Worm (Caenorhabditis elegans): ENCODE results near the gene gst-21.
"Not testable (repeated sequence)": the region's sequence is repeated elsewhere in the genome, so short reads cannot be mapped to it uniquely, and the experiment has no call there.

gst-21 gene

ce11 chrV:1743205-1743870 is 11.5 kb upstream of the gst-21 start, which contains the start of gene nhr-256:
Gene nhr-256, plus strand, starts transcription at chrV:1743771.
- TF ChIP-seq dao-5 (tag; optimal IDR thresholded peaks at IDR 0.05) (no peak), him-1 (tag; optimal IDR thresholded peaks at IDR 0.05) (no peak), W03F9.2 (tag; optimal IDR thresholded peaks at IDR 0.05) (peak; percentile 80)

ce11 chrV:1741074-1741473 is 9.3 kb upstream of the gst-21 start, which contains the start of gene srab-25:
Gene srab-25, minus strand, starts transcription at chrV:1741174.
- no peak for TF ChIP-seq dao-5 (tag; optimal IDR thresholded peaks at IDR 0.05)
- no peak for TF ChIP-seq W03F9.2 (tag; optimal IDR thresholded peaks at IDR 0.05)
- TF ChIP-seq him-1 (tag; optimal IDR thresholded peaks at IDR 0.05) = no peak

- no peak for TF ChIP-seq dao-5 (tag; optimal IDR thresholded peaks at IDR 0.05)
- TF ChIP-seq him-1 (tag; optimal IDR thresholded peaks at IDR 0.05) = no peak
- no peak for TF ChIP-seq W03F9.2 (tag; optimal IDR thresholded peaks at IDR 0.05)
Measured at ce11 chrV:1734569-1734968, 2.8 kb upstream of the gst-21 start, which contains the start of gene str-160. Gene str-160, plus strand, starts transcription at chrV:1734869.

- no peak for TF ChIP-seq him-1 (tag; optimal IDR thresholded peaks at IDR 0.05)
- no peak for TF ChIP-seq W03F9.2 (tag; optimal IDR thresholded peaks at IDR 0.05)
Measured at ce11 chrV:1725353-1725752, 6.5 kb downstream of the gst-21 start, which contains the start of gene sri-27. Gene sri-27, plus strand, starts transcription at chrV:1725653.

ce11 chrV:1721966-1722365 is 9.9 kb downstream of the gst-21 start, which contains the start of gene srw-101:
Gene srw-101, plus strand, starts transcription at chrV:1722266.
- TF ChIP-seq dao-5 (tag; optimal IDR thresholded peaks at IDR 0.05) (no peak), him-1 (tag; optimal IDR thresholded peaks at IDR 0.05) (no peak), W03F9.2 (tag; optimal IDR thresholded peaks at IDR 0.05) (no peak)

ce11 chrV:1719927-1720326 is 11.9 kb downstream of the gst-21 start, which contains the start of gene srw-102:
Gene srw-102, plus strand, starts transcription at chrV:1720227.
- TF ChIP-seq him-1 (tag; optimal IDR thresholded peaks at IDR 0.05) (no peak), W03F9.2 (tag; optimal IDR thresholded peaks at IDR 0.05) (no peak), dao-5 (tag; optimal IDR thresholded peaks at IDR 0.05) (no peak)

- no peak for TF ChIP-seq dao-5 (tag; optimal IDR thresholded peaks at IDR 0.05)
- TF ChIP-seq W03F9.2 (tag; optimal IDR thresholded peaks at IDR 0.05) = no peak
- no peak for TF ChIP-seq him-1 (tag; optimal IDR thresholded peaks at IDR 0.05)
Measured at ce11 chrV:1718232-1718631, 13.6 kb downstream of the gst-21 start.

ce11 chrV:1716892-1717291 is 14.9 kb downstream of the gst-21 start, which contains the start of gene srw-103:
Gene srw-103, plus strand, starts transcription at chrV:1717192.
- TF ChIP-seq dao-5 (tag; optimal IDR thresholded peaks at IDR 0.05) (no peak), him-1 (tag; optimal IDR thresholded peaks at IDR 0.05) (no peak), W03F9.2 (tag; optimal IDR thresholded peaks at IDR 0.05) (no peak)

- TF ChIP-seq him-1 (tag; optimal IDR thresholded peaks at IDR 0.05) (no peak), dao-5 (tag; optimal IDR thresholded peaks at IDR 0.05) (no peak), W03F9.2 (tag; optimal IDR thresholded peaks at IDR 0.05) (no peak)
Measured at ce11 chrV:1710909-1711308, 20.9 kb downstream of the gst-21 start, which contains the start of gene srw-100. Gene srw-100, plus strand, starts transcription at chrV:1711209.

ce11 chrV:1708441-1708840 is 23.4 kb downstream of the gst-21 start, which contains the start of gene srw-99:
Gene srw-99, plus strand, starts transcription at chrV:1708741.
- no peak for TF ChIP-seq dao-5 (tag; optimal IDR thresholded peaks at IDR 0.05)
- TF ChIP-seq him-1 (tag; optimal IDR thresholded peaks at IDR 0.05) = no peak
- TF ChIP-seq W03F9.2 (tag; optimal IDR thresholded peaks at IDR 0.05) = no peak

- TF ChIP-seq him-1 (tag; optimal IDR thresholded peaks at IDR 0.05) (no peak), W03F9.2 (tag; optimal IDR thresholded peaks at IDR 0.05) (no peak), dao-5 (tag; optimal IDR thresholded peaks at IDR 0.05) (no peak)
Measured at ce11 chrV:1701584-1702101, 30.2 kb downstream of the gst-21 start, which contains the start of gene srw-90. Gene srw-90, plus strand, starts transcription at chrV:1702051.

ce11 chrV:1699228-1699795 is 32.5 kb downstream of the gst-21 start:
- TF ChIP-seq dao-5 (tag; optimal IDR thresholded peaks at IDR 0.05) = no peak
- TF ChIP-seq him-1 (tag; optimal IDR thresholded peaks at IDR 0.05) = no peak
- TF ChIP-seq W03F9.2 (tag; optimal IDR thresholded peaks at IDR 0.05) = no peak

ce11 chrV:1698400-1698799 is 33.4 kb downstream of the gst-21 start:
- no peak for TF ChIP-seq W03F9.2 (tag; optimal IDR thresholded peaks at IDR 0.05)
- TF ChIP-seq dao-5 (tag; optimal IDR thresholded peaks at IDR 0.05) = no peak
- TF ChIP-seq him-1 (tag; optimal IDR thresholded peaks at IDR 0.05) = no peak

- not testable (repeated sequence) for TF ChIP-seq dao-5, W03F9.2, him-1 (tag; optimal IDR thresholded peaks at IDR 0.05)
Measured at ce11 chrV:1693876-1694275, 37.9 kb downstream of the gst-21 start, which contains the start of gene Y46H3C.7. Gene Y46H3C.7, minus strand, starts transcription at chrV:1694022.

Measured in whole organism, L4/young adult.